Worm (Caenorhabditis elegans) whole organism, midembryonic: ENCODE measurements around the gene F41C3.8.

ENCODE experiments used
- T22C8.4 ChIP-seq: fragments of 200-800 bp; sonication (Bioruptor generic); IDR thresholded peaks from 2 replicates; pipeline ENCODE4 v1.3.6; 2022; ENCODE audit warnings: missing genetic modification characterization, missing compliant biosample characterization
- cog-1 ChIP-seq: sonication (generic microtip); optimal IDR thresholded peaks from 2 replicates; lab custom pipeline; 2016; ENCODE audit warnings: missing genetic modification characterization, missing compliant biosample characterization
- flt-1 ChIP-seq: fragments of 200-800 bp; sonication (Bioruptor generic); IDR thresholded peaks from 2 replicates; pipeline ENCODE4 v1.3.6; 2022; ENCODE audit warnings: missing genetic modification characterization, missing compliant biosample characterization
- klf-2 ChIP-seq: fragments of 200-800 bp; sonication (Bioruptor generic); conservative IDR thresholded peaks from 2 replicates; pipeline ENCODE4 v1.3.6; 2022; ENCODE audit warnings: missing genetic modification reagents, missing genetic modification characterization, missing compliant biosample characterization
- med-1 ChIP-seq: sonication (generic microtip); optimal IDR thresholded peaks from 2 replicates; lab custom pipeline; 2017; ENCODE audit warnings: missing genetic modification characterization, mild to moderate bottlenecking, missing compliant biosample characterization, antibody characterized with exemption, missing genetic modification reagents; ENCODE audit not compliant: insufficient read depth
- ref-1 ChIP-seq: fragments of 200-800 bp; sonication (Bioruptor generic); conservative IDR thresholded peaks from 2 replicates; pipeline ENCODE4 v1.3.6; 2022; ENCODE audit warnings: missing genetic modification reagents, missing genetic modification characterization, missing compliant biosample characterization
- tab-1 ChIP-seq: fragments of 200-800 bp; sonication (Bioruptor generic); IDR thresholded peaks from 2 replicates; pipeline ENCODE4 v1.3.6; 2022; ENCODE audit warnings: missing genetic modification characterization, missing compliant biosample characterization
- ztf-23 ChIP-seq: fragments of 200-800 bp; sonication (Bioruptor generic); IDR thresholded peaks from 2 replicates; pipeline ENCODE4 v1.3.6; 2022; ENCODE audit warnings: missing genetic modification reagents, missing genetic modification characterization, missing compliant biosample characterization
- ztf-29 ChIP-seq: fragments of 200-800 bp; sonication (Bioruptor generic); IDR thresholded peaks from 2 replicates; pipeline ENCODE4 v1.3.6; 2022; ENCODE audit warnings: missing genetic modification reagents, missing genetic modification characterization, missing compliant biosample characterization

The F41C3.8 gene

ce11 chrII:4715676-4716075 lies at the start of gene F41C3.8:
TSS of gene F41C3.8 (plus strand) at chrII:4716046.
- TF ChIP-seq med-1 (GFP tag; lab: Kevin White, UChicago): no peak
- TF ChIP-seq tab-1: no peak
- TF ChIP-seq cog-1: no peak
- TF ChIP-seq ztf-23: no peak
- no peak for TF ChIP-seq klf-2 (GFP tag; lab: Robert Waterston, UW)
- TF ChIP-seq T22C8.4: no peak
- no peak for TF ChIP-seq ref-1
- no peak for TF ChIP-seq ztf-29
- TF ChIP-seq flt-1 (GFP tag; lab: Robert Waterston, UW): no peak

ce11 chrII:4667572-4667971 lies 48.3 kb upstream of the F41C3.8 start, which contains the start of gene fut-5:
TSS of gene fut-5 (minus strand) at chrII:4667672.
- no peak for TF ChIP-seq ztf-29
- TF ChIP-seq cog-1: no peak
- TF ChIP-seq klf-2 (GFP tag; lab: Robert Waterston, UW): no peak
- no peak for TF ChIP-seq tab-1
- no peak for TF ChIP-seq ztf-23
- no peak for TF ChIP-seq med-1 (GFP tag; lab: Kevin White, UChicago)
- no peak for TF ChIP-seq ref-1
- no peak for TF ChIP-seq flt-1 (GFP tag; lab: Robert Waterston, UW)
- TF ChIP-seq T22C8.4: no peak

ce11 chrII:4671692-4672091 lies 44.2 kb upstream of the F41C3.8 start, which contains the start of gene T05A7.6:
TSS of gene T05A7.6 (minus strand) at chrII:4671792.
- TF ChIP-seq flt-1 (GFP tag; lab: Robert Waterston, UW): no peak
- no peak for TF ChIP-seq ztf-23
- TF ChIP-seq tab-1: no peak
- no peak for TF ChIP-seq ref-1
- TF ChIP-seq klf-2 (GFP tag; lab: Robert Waterston, UW): no peak
- TF ChIP-seq T22C8.4: no peak
- TF ChIP-seq cog-1: no peak
- no peak for TF ChIP-seq ztf-29
- TF ChIP-seq med-1 (GFP tag; lab: Kevin White, UChicago): no peak

ce11 chrII:4672584-4673110 lies 43.2 kb upstream of the F41C3.8 start, which contains the start of the genes clec-140 and hmg-11:
TSS of gene clec-140 (plus strand) at chrII:4673060.
TSS of gene hmg-11 (plus strand) at chrII:4673085.
- TF ChIP-seq ztf-29 (no peak), T22C8.4 (peak; percentile 52), flt-1 (GFP tag; lab: Robert Waterston, UW) (0 out of 2 replicates have a peak, but pooled peaks have one; percentile 37), cog-1 (peak; percentile 66), ztf-23 (0 out of 2 replicates have a peak, but pooled peaks have one; percentile 52)

- TF ChIP-seq T22C8.4: no peak
- TF ChIP-seq med-1 (GFP tag; lab: Kevin White, UChicago): no peak
- TF ChIP-seq ref-1: no peak
- TF ChIP-seq ztf-29: no peak
- no peak for TF ChIP-seq cog-1
- TF ChIP-seq flt-1 (GFP tag; lab: Robert Waterston, UW): no peak
- no peak for TF ChIP-seq ztf-23
These were observed 42.6 kb upstream of the F41C3.8 start for ce11 chrII:4673242-4673641.

ce11 chrII:4673670-4674069 lies 42.2 kb upstream of the F41C3.8 start:
- TF ChIP-seq klf-2 (GFP tag; lab: Robert Waterston, UW): no peak
- TF ChIP-seq cog-1: no peak
- no peak for TF ChIP-seq ztf-23
- TF ChIP-seq T22C8.4: no peak
- TF ChIP-seq med-1 (GFP tag; lab: Kevin White, UChicago): no peak
- no peak for TF ChIP-seq tab-1
- no peak for TF ChIP-seq ref-1
- TF ChIP-seq ztf-29: no peak
- no peak for TF ChIP-seq flt-1 (GFP tag; lab: Robert Waterston, UW)

- no peak for TF ChIP-seq cog-1
- no peak for TF ChIP-seq ztf-29
- no peak for TF ChIP-seq ref-1
- no peak for TF ChIP-seq flt-1 (GFP tag; lab: Robert Waterston, UW)
- TF ChIP-seq T22C8.4: no peak
- TF ChIP-seq klf-2 (GFP tag; lab: Robert Waterston, UW): no peak
- TF ChIP-seq ztf-23: no peak
- no peak for TF ChIP-seq med-1 (GFP tag; lab: Kevin White, UChicago)
- no peak for TF ChIP-seq tab-1
These were observed 41.7 kb upstream of the F41C3.8 start for ce11 chrII:4674188-4674587.

- TF ChIP-seq ztf-23 (no peak), ref-1 (no peak), flt-1 (GFP tag; lab: Robert Waterston, UW) (no peak), cog-1 (no peak), klf-2 (GFP tag; lab: Robert Waterston, UW) (no peak), med-1 (GFP tag; lab: Kevin White, UChicago) (no peak), ztf-29 (no peak), tab-1 (no peak), T22C8.4 (no peak)
These were observed 40.4 kb upstream of the F41C3.8 start, which contains the start of gene T05A7.3 for ce11 chrII:4675481-4675880. TSS of gene T05A7.3 (plus strand) at chrII:4675781.

- TF ChIP-seq klf-2 (GFP tag; lab: Robert Waterston, UW): no peak
- TF ChIP-seq ztf-29: no peak
- no peak for TF ChIP-seq cog-1
- no peak for TF ChIP-seq tab-1
- no peak for TF ChIP-seq ref-1
- no peak for TF ChIP-seq ztf-23
- no peak for TF ChIP-seq flt-1 (GFP tag; lab: Robert Waterston, UW)
- TF ChIP-seq med-1 (GFP tag; lab: Kevin White, UChicago): no peak
- TF ChIP-seq T22C8.4: no peak
These were observed 39.6 kb upstream of the F41C3.8 start for ce11 chrII:4676241-4676640.

- TF ChIP-seq klf-2 (GFP tag; lab: Robert Waterston, UW) (no peak), ztf-29 (no peak), ztf-23 (no peak), tab-1 (no peak), T22C8.4 (no peak), med-1 (GFP tag; lab: Kevin White, UChicago) (no peak), cog-1 (no peak), ref-1 (no peak), flt-1 (GFP tag; lab: Robert Waterston, UW) (no peak)
These were observed 37.9 kb upstream of the F41C3.8 start, which contains the start of gene T05A7.1 for ce11 chrII:4677916-4678315. TSS of gene T05A7.1 (plus strand) at chrII:4678216.

ce11 chrII:4681391-4681790 lies 34.5 kb upstream of the F41C3.8 start, which contains the start of gene T05A7.7:
TSS of gene T05A7.7 (minus strand) at chrII:4681491.
- TF ChIP-seq T22C8.4: no peak
- no peak for TF ChIP-seq ztf-29
- no peak for TF ChIP-seq flt-1 (GFP tag; lab: Robert Waterston, UW)
- TF ChIP-seq klf-2 (GFP tag; lab: Robert Waterston, UW): no peak
- TF ChIP-seq cog-1: no peak
- TF ChIP-seq tab-1: no peak
- no peak for TF ChIP-seq ztf-23
- no peak for TF ChIP-seq med-1 (GFP tag; lab: Kevin White, UChicago)
- no peak for TF ChIP-seq ref-1
